Fruit fly (Drosophila melanogaster) whole organism, embryonic: ENCODE data around the gene CG43307.

Experiments used
- Aef1 ChIP-seq: fragments of 200-800 bp; sonication (Bioruptor generic); IDR thresholded peaks from 3 replicates; pipeline ENCODE4 v1.3.6; 2022; ENCODE audit warnings: missing biosample characterization, missing genetic modification characterization
- Atf6 ChIP-seq: fragments of 200-800 bp; sonication (Bioruptor generic); IDR thresholded peaks from 2 replicates; pipeline ENCODE4 v1.3.6; 2022; ENCODE audit warnings: missing biosample characterization, missing genetic modification characterization
- Bdp1 ChIP-seq: fragments of 200-800 bp; sonication (Bioruptor generic); optimal IDR thresholded peaks from 3 replicates; lab custom pipeline; 2016; ENCODE audit warnings: missing biosample characterization, missing genetic modification characterization
- CG11085 ChIP-seq: fragments of 200-800 bp; sonication (Bioruptor generic); IDR thresholded peaks from 2 replicates; pipeline ENCODE4 v1.3.6; 2022; ENCODE audit warnings: missing biosample characterization, missing genetic modification characterization
- CG11504 ChIP-seq: fragments of 200-800 bp; sonication (Bioruptor generic); optimal IDR thresholded peaks from 3 replicates; lab custom pipeline; 2019; ENCODE audit warnings: missing biosample characterization, mild to moderate bottlenecking, missing genetic modification characterization, moderate library complexity
- CG11723 ChIP-seq: fragments of 200-800 bp; sonication (Bioruptor generic); optimal IDR thresholded peaks from 2 replicates; lab custom pipeline; 2017; ENCODE audit warnings: missing biosample characterization, mild to moderate bottlenecking, missing genetic modification characterization
- CG13287 ChIP-seq: fragments of 200-800 bp; sonication (Bioruptor generic); IDR thresholded peaks from 2 replicates; pipeline ENCODE4 v1.3.6; 2022; ENCODE audit warnings: missing biosample characterization, missing genetic modification characterization; ENCODE audit not compliant: partially characterized antibody
- CG13424 ChIP-seq: fragments of 200-800 bp; sonication (Bioruptor generic); optimal IDR thresholded peaks from 2 replicates; lab custom pipeline; 2019; ENCODE audit warnings: missing biosample characterization, mild to moderate bottlenecking, missing genetic modification characterization, moderate library complexity
- CG13894 ChIP-seq: fragments of 200-800 bp; sonication (Bioruptor generic); optimal IDR thresholded peaks from 3 replicates; lab custom pipeline; 2018; ENCODE audit warnings: missing biosample characterization, mild to moderate bottlenecking, missing genetic modification characterization, moderate library complexity
- CG14014 ChIP-seq: fragments of 200-800 bp; sonication (Bioruptor generic); IDR thresholded peaks from 2 replicates; pipeline ENCODE4 v1.3.6; 2022; ENCODE audit warnings: missing biosample characterization, missing genetic modification characterization
- CG14441 ChIP-seq: fragments of 200-800 bp; sonication (Bioruptor generic); IDR thresholded peaks from 2 replicates; pipeline ENCODE4 v1.3.6; 2022; ENCODE audit warnings: missing biosample characterization, missing genetic modification characterization
- CG15696 ChIP-seq: fragments of 200-800 bp; sonication (Bioruptor generic); optimal IDR thresholded peaks from 2 replicates; lab custom pipeline; 2019; ENCODE audit warnings: missing biosample characterization, mild to moderate bottlenecking, missing genetic modification characterization, moderate library complexity
- CG1602 ChIP-seq: fragments of 200-800 bp; sonication (Bioruptor generic); optimal IDR thresholded peaks from 3 replicates; lab custom pipeline; 2016; ENCODE audit warnings: missing biosample characterization, missing genetic modification characterization
- CG17328 ChIP-seq: fragments of 200-800 bp; sonication (Bioruptor generic); IDR thresholded peaks from 2 replicates; pipeline ENCODE4 v1.3.6; 2022; ENCODE audit warnings: missing biosample characterization, missing genetic modification characterization
- CG17568 ChIP-seq: fragments of 200-800 bp; sonication (Bioruptor generic); optimal IDR thresholded peaks from 2 replicates; lab custom pipeline; 2018; ENCODE audit warnings: missing biosample characterization, mild to moderate bottlenecking, missing genetic modification characterization, moderate library complexity
- CG30403 ChIP-seq: fragments of 200-800 bp; sonication (Bioruptor generic); optimal IDR thresholded peaks from 3 replicates; lab custom pipeline; 2016; ENCODE audit warnings: missing biosample characterization, missing genetic modification characterization
- CG32772 ChIP-seq: fragments of 200-800 bp; sonication (Bioruptor generic); IDR thresholded peaks from 2 replicates; pipeline ENCODE4 v1.3.6; 2022; ENCODE audit warnings: missing biosample characterization, missing genetic modification characterization
- CG3407 ChIP-seq: fragments of 200-800 bp; sonication (Bioruptor generic); optimal IDR thresholded peaks from 2 replicates; lab custom pipeline; 2018; ENCODE audit warnings: missing biosample characterization, mild to moderate bottlenecking, missing genetic modification characterization
- CG4424 ChIP-seq: fragments of 200-800 bp; sonication (Bioruptor generic); optimal IDR thresholded peaks from 3 replicates; lab custom pipeline; 2016; ENCODE audit warnings: missing biosample characterization, missing genetic modification characterization
- CG4854 ChIP-seq: fragments of 200-800 bp; sonication (Bioruptor generic); optimal IDR thresholded peaks from 2 replicates; lab custom pipeline; 2016; ENCODE audit warnings: missing biosample characterization, missing genetic modification characterization, inconsistent platforms
- CG6654 ChIP-seq: fragments of 200-800 bp; sonication (Bioruptor generic); optimal IDR thresholded peaks from 2 replicates; lab custom pipeline; 2017; ENCODE audit warnings: missing biosample characterization, mild to moderate bottlenecking, missing genetic modification characterization
- CG6791 ChIP-seq: fragments of 200-800 bp; sonication (Bioruptor generic); IDR thresholded peaks from 3 replicates; pipeline ENCODE4 v1.3.6; 2022; ENCODE audit warnings: missing biosample characterization, missing genetic modification characterization; ENCODE audit not compliant: partially characterized antibody
- CG6854 ChIP-seq: fragments of 200-800 bp; sonication (Bioruptor generic); optimal IDR thresholded peaks from 3 replicates; lab custom pipeline; 2017; ENCODE audit warnings: missing biosample characterization, mild to moderate bottlenecking, missing genetic modification characterization
- CG8359 ChIP-seq: fragments of 200-800 bp; sonication (Bioruptor generic); optimal IDR thresholded peaks from 2 replicates; lab custom pipeline; 2017; ENCODE audit warnings: missing biosample characterization, mild to moderate bottlenecking, missing genetic modification characterization, borderline replicate concordance
- CG9609 ChIP-seq: fragments of 200-800 bp; sonication (Bioruptor generic); optimal IDR thresholded peaks from 3 replicates; lab custom pipeline; 2016; ENCODE audit warnings: missing biosample characterization, missing genetic modification characterization
- Dfd ChIP-seq, 2 experiments: fragments of >200 bp; optimal IDR thresholded peaks; 2 replicates each; lab custom pipeline; 2017; ENCODE audit warnings: missing biosample characterization in 2 of 2, missing genetic modification characterization in 2 of 2
- E2f2 ChIP-seq: fragments of 200-800 bp; sonication (Bioruptor generic); IDR thresholded peaks from 2 replicates; pipeline ENCODE4 v1.3.6; 2022; ENCODE audit warnings: missing biosample characterization, missing genetic modification characterization
- HLH3B ChIP-seq: fragments of 200-800 bp; sonication (Bioruptor generic); IDR thresholded peaks from 2 replicates; pipeline ENCODE4 v1.3.6; 2022; ENCODE audit warnings: missing biosample characterization, missing genetic modification characterization
- Nf-YA ChIP-seq: fragments of 200-800 bp; sonication (Bioruptor generic); IDR thresholded peaks from 2 replicates; pipeline ENCODE4 v1.3.6; 2022; ENCODE audit warnings: missing biosample characterization, missing genetic modification characterization
- Nf-YC ChIP-seq: fragments of 200-800 bp; optimal IDR thresholded peaks from 3 replicates; lab custom pipeline; 2019; ENCODE audit warnings: missing biosample characterization, mild to moderate bottlenecking, missing genetic modification characterization, moderate library complexity
- Pdp1 ChIP-seq, 2 experiments: fragments of 200-800 bp; sonication (Bioruptor generic); optimal IDR thresholded peaks; 3 replicates each; lab custom pipeline; 2016; ENCODE audit warnings: missing biosample characterization in 2 of 2, missing genetic modification characterization in 2 of 2, mild to moderate bottlenecking in 1 of 2, moderate library complexity in 1 of 2
- Poxn ChIP-seq: fragments of 200-800 bp; sonication (Bioruptor generic); IDR thresholded peaks from 2 replicates; pipeline ENCODE4 v1.3.6; 2022; ENCODE audit warnings: missing biosample characterization, missing genetic modification characterization
- Trl ChIP-seq, 3 experiments: fragments of >200 bp in 2 of 3; fragments of 200-800 bp in 1 of 3; sonication (Bioruptor generic) in 1 of 3; optimal IDR thresholded peaks; 2 replicates in 1 of 3; 3 replicates in 2 of 3; lab custom pipeline; 2016 to 2017; ENCODE audit warnings: missing biosample characterization in 1 of 3, missing genetic modification characterization in 1 of 3
- Xbp1 ChIP-seq: fragments of 200-800 bp; sonication (Bioruptor generic); optimal IDR thresholded peaks from 3 replicates; lab custom pipeline; 2016; ENCODE audit warnings: missing biosample characterization, mild to moderate bottlenecking, missing genetic modification characterization
- az2 ChIP-seq: fragments of 200-800 bp; sonication (Bioruptor generic); optimal IDR thresholded peaks from 3 replicates; lab custom pipeline; 2016; ENCODE audit warnings: missing biosample characterization, missing genetic modification characterization
- ci ChIP-seq: fragments of 200-800 bp; sonication (Bioruptor generic); IDR thresholded peaks from 3 replicates; pipeline ENCODE4 v1.3.6; 2022; ENCODE audit warnings: missing biosample characterization, missing genetic modification characterization
- crol ChIP-seq: fragments of 200-800 bp; sonication (Bioruptor generic); IDR thresholded peaks from 2 replicates; pipeline ENCODE4 v1.3.6; 2022; ENCODE audit warnings: missing biosample characterization, missing genetic modification characterization
- dimm ChIP-seq: fragments of 200-800 bp; sonication (Bioruptor generic); IDR thresholded peaks from 2 replicates; pipeline ENCODE4 v1.3.6; 2022; ENCODE audit warnings: missing biosample characterization, missing genetic modification characterization
- dysf ChIP-seq: fragments of 200-800 bp; sonication (Bioruptor generic); IDR thresholded peaks from 3 replicates; pipeline ENCODE4 v1.3.6; 2022; ENCODE audit warnings: missing biosample characterization, missing genetic modification characterization
- fd102C ChIP-seq: fragments of 200-800 bp; sonication (Bioruptor generic); optimal IDR thresholded peaks from 2 replicates; lab custom pipeline; 2018; ENCODE audit warnings: missing biosample characterization, mild to moderate bottlenecking, missing genetic modification characterization, moderate library complexity
- gfzf ChIP-seq: fragments of 200-800 bp; sonication (Bioruptor generic); optimal IDR thresholded peaks from 2 replicates; lab custom pipeline; 2016; ENCODE audit warnings: missing biosample characterization, mild to moderate bottlenecking, missing genetic modification characterization, moderate library complexity
- gt ChIP-seq: fragments of 200-800 bp; sonication (Bioruptor generic); IDR thresholded peaks from 2 replicates; pipeline ENCODE4 v1.3.6; 2022; ENCODE audit warnings: missing biosample characterization, missing genetic modification characterization
- hkb ChIP-seq, 2 experiments: fragments of 200-800 bp in 1 of 2; fragments of >200 bp in 1 of 2; sonication (Bioruptor generic) in 1 of 2; IDR thresholded peaks in 1 of 2; optimal IDR thresholded peaks in 1 of 2; 2 replicates each; pipeline versions ENCODE4 v1.3.6 to Lab custom; 2017 to 2022; ENCODE audit warnings: missing biosample characterization in 1 of 2, missing genetic modification characterization in 1 of 2
- lmd ChIP-seq: fragments of 200-800 bp; sonication (Bioruptor generic); IDR thresholded peaks from 2 replicates; pipeline ENCODE4 v1.3.6; 2022; ENCODE audit warnings: missing biosample characterization, missing genetic modification characterization
- mam ChIP-seq: fragments of 200-800 bp; sonication (Bioruptor generic); optimal IDR thresholded peaks from 3 replicates; lab custom pipeline; 2016; ENCODE audit warnings: missing biosample characterization, missing genetic modification characterization
- pnt ChIP-seq: fragments of 200-800 bp; sonication (Bioruptor generic); optimal IDR thresholded peaks from 3 replicates; lab custom pipeline; 2016; ENCODE audit warnings: missing biosample characterization, missing genetic modification characterization
- stwl ChIP-seq: fragments of 200-800 bp; sonication (Bioruptor generic); optimal IDR thresholded peaks from 3 replicates; lab custom pipeline; 2018; ENCODE audit warnings: missing biosample characterization, mild to moderate bottlenecking, missing genetic modification characterization, moderate library complexity
- unpg ChIP-seq: fragments of 200-800 bp; sonication (Bioruptor generic); optimal IDR thresholded peaks from 3 replicates; lab custom pipeline; 2018; ENCODE audit warnings: missing biosample characterization, mild to moderate bottlenecking, missing genetic modification characterization, moderate library complexity
- yki ChIP-seq: fragments of >200 bp; optimal IDR thresholded peaks from 3 replicates; lab custom pipeline; 2018
- zfh1 ChIP-seq: fragments of 200-800 bp; sonication (Bioruptor generic); IDR thresholded peaks from 3 replicates; pipeline ENCODE4 v1.3.6; 2022; ENCODE audit warnings: missing biosample characterization, missing genetic modification characterization

Gene CG43307

DNA sequence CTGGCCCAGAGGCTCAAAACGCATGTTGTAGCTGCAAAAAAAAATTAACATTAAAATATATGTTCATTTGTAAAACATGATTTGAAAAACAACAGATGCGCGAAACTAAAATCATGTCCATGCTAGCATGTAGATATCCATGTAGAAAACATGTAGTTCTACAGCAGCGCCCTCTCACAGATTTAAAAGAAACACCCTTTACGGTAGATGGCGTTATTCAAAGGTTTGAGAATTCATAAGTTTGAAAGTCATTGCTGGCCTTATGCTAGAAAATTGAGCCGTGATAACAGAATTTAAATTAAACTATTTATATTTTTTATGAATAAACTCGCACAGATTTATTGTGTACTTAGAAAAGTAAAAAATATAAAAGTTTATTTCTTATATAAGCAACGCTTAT is 40.2 kb upstream of the CG43307 start:
- TF ChIP-seq CG32772 (GFP tag; lab: Robert Waterston, UW) (0 out of 2 replicates have a peak, but pooled peaks have one; percentile 10), CG13287 (GFP tag; lab: Robert Waterston, UW) (peak; percentile 45; the same call in 1 of the 2 replicates), dimm (GFP tag; lab: Robert Waterston, UW) (no peak), gt (GFP tag; lab: Robert Waterston, UW) (no peak), CG15696 (tag; lab: Kevin White, UChicago) (peak; percentile 63), CG17328 (0 out of 2 replicates have a peak, but pooled peaks have one; percentile 9), CG3407 (GFP tag; lab: Kevin White, UChicago) (peak; percentile 11), CG1602 (peak; percentile 32), CG11085 (GFP tag; lab: Robert Waterston, UW) (peak; percentile 18; the same call in 1 of the 2 replicates), CG14441 (GFP tag; lab: Robert Waterston, UW) (peak; percentile 44; the same call in 1 of the 2 replicates), yki (lab: Kevin White, UChicago) (peak; percentile 52), CG4424 (GFP tag; lab: Kevin White, UChicago) (peak; percentile 41), fd102C (GFP tag; lab: Kevin White, UChicago) (no peak), mam (GFP tag; lab: Kevin White, UChicago) (peak; percentile 32), Pdp1 (GFP tag; optimal IDR thresholded peaks at IDR 0.05; lab: Kevin White, UChicago) (peak; percentile 4 to 40), CG6854 (GFP tag; lab: Kevin White, UChicago) (peak; percentile 70), Trl (optimal IDR thresholded peaks at IDR 0.05; lab: Kevin White, UChicago) (no peak), Trl (GFP tag; optimal IDR thresholded peaks at IDR 0.05; lab: Kevin White, UChicago) (peak; percentile 13), pnt (GFP tag; lab: Kevin White, UChicago) (peak; percentile 16), Aef1 (GFP tag; lab: Robert Waterston, UW) (peak; percentile 43; the same call in 2 of the 3 replicates), CG6654 (GFP tag; lab: Kevin White, UChicago) (peak; percentile 100), CG8359 (GFP tag; lab: Kevin White, UChicago) (no peak), CG11504 (tag; lab: Kevin White, UChicago) (no peak), zfh1 (GFP tag; lab: Robert Waterston, UW) (peak; percentile 50; the same call in 2 of the 3 replicates), CG17568 (no peak), unpg (GFP tag; lab: Kevin White, UChicago) (no peak), Xbp1 (GFP tag; lab: Kevin White, UChicago) (peak; percentile 67), dysf (GFP tag; lab: Robert Waterston, UW) (peak; percentile 55; the same call in 1 of the 3 replicates), hkb (optimal IDR thresholded peaks at IDR 0.05; lab: Kevin White, UChicago) (peak; percentile 10), hkb (GFP tag; IDR thresholded peaks at IDR 0.05; lab: Robert Waterston, UW) (no peak), CG4854 (GFP tag; lab: Kevin White, UChicago) (peak; percentile 14), HLH3B (GFP tag; lab: Robert Waterston, UW) (0 out of 2 replicates have a peak, but pooled peaks have one; percentile 27), Nf-YA (GFP tag; lab: Robert Waterston, UW) (no peak), lmd (GFP tag; lab: Robert Waterston, UW) (peak; percentile 46; the same call in 1 of the 2 replicates), CG11723 (GFP tag; lab: Kevin White, UChicago) (no peak), ci (peak; percentile 23; the same call in 1 of the 3 replicates), gfzf (GFP tag; lab: Kevin White, UChicago) (no peak), Dfd (GFP tag; optimal IDR thresholded peaks at IDR 0.05; lab: Kevin White, UChicago) (no peak), az2 (GFP tag; lab: Kevin White, UChicago) (peak; percentile 39), Atf6 (0 out of 2 replicates have a peak, but pooled peaks have one; percentile 18), crol (GFP tag; lab: Robert Waterston, UW) (no peak), CG6791 (GFP tag; lab: Robert Waterston, UW) (peak; percentile 63; the same call in 2 of the 3 replicates), CG14014 (GFP tag; lab: Robert Waterston, UW) (0 out of 2 replicates have a peak, but pooled peaks have one; percentile 17), CG13894 (peak; percentile 24), stwl (peak; percentile 78), Bdp1 (GFP tag; lab: Kevin White, UChicago) (no peak), CG30403 (GFP tag; lab: Kevin White, UChicago) (peak; percentile 26), Poxn (GFP tag; lab: Robert Waterston, UW) (no peak), CG13424 (tag; lab: Kevin White, UChicago) (peak; percentile 5), Nf-YC (tag; lab: Kevin White, UChicago) (peak; percentile 0), E2f2 (peak; percentile 63), CG9609 (GFP tag; lab: Kevin White, UChicago) (peak; percentile 1)
